Worm (Caenorhabditis elegans): Measurements from ENCODE around the gene prmt-1.

Gene prmt-1

DNA sequence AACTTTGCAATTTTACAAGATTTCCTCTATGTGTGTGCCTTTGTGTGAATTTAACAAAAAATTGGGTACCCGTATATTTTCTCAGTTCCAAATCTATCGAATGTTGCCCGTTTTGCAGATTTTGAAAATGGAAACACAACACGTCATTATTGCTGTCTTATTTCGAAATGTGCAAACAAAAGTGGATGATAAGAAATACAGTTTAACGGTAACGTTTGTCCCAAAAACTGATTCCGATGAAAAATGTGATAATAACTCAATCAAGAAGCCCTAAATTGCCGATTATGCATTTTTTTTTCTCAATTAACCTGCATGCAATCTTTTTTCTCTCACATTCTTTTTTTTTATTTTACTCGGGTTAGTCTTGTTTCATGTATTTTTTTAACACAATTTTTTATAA lies 44.2 kb downstream of the prmt-1 start (continued):
- TF ChIP-seq efl-1 (optimal IDR thresholded peaks at IDR 0.05) (no peak), efl-1 (GFP tag; optimal IDR thresholded peaks at IDR 0.05 in 1 of 2) (peak in 1 of 2 experiments; percentile 6), tlp-1 (tag; optimal IDR thresholded peaks at IDR 0.05) (no peak), ceh-63 (GFP tag; optimal IDR thresholded peaks at IDR 0.05) (no peak), lin-35 (GFP tag; optimal IDR thresholded peaks at IDR 0.05) (peak in 1 of 2 experiments; percentile 3), elt-3 (tag; optimal IDR thresholded peaks at IDR 0.05) (no peak), pag-3 (tag; optimal IDR thresholded peaks at IDR 0.05; ENCODE audit: borderline replicate concordance, insufficient read depth) (no peak)

DNA sequence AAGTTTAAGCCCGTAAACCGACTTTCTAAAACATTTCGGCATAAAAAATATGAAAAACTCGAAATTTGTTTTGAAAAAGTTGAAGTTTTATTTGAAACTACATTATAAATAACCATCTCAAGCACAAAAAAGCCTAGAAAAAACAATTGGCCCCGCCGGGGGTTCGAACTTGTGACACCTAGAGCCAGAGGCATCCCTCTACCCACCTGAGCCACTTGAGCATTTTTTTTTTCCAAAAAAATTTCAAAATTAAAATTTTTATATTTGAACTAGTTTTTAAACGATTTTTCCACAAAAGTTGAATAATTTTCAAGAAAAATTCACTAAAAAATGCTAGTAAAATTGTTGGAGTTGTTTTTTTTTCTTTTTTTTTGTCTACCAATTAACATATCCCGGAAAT lies 45.8 kb downstream of the prmt-1 start:
- TF ChIP-seq C04F5.9 (tag; optimal IDR thresholded peaks at IDR 0.05) (no peak), unc-62 (GFP tag; optimal IDR thresholded peaks at IDR 0.05) (no peak), skn-1 (tag; optimal IDR thresholded peaks at IDR 0.05) (no peak), elt-3 (tag; optimal IDR thresholded peaks at IDR 0.05) (no peak), mdl-1 (tag; optimal IDR thresholded peaks at IDR 0.05) (no peak), unc-130 (tag; optimal IDR thresholded peaks at IDR 0.05) (no peak), efl-3 (GFP tag; optimal IDR thresholded peaks at IDR 0.05) (no peak), sup-37 (GFP tag; optimal IDR thresholded peaks at IDR 0.05) (no peak), ets-5 (GFP tag; IDR thresholded peaks at IDR 0.05) (no peak), jun-1 (tag; optimal IDR thresholded peaks at IDR 0.05) (no peak), blmp-1 (tag; optimal IDR thresholded peaks at IDR 0.05) (no peak), snu-23 (GFP tag; optimal IDR thresholded peaks at IDR 0.05) (no peak), grh-1 (GFP tag; IDR thresholded peaks at IDR 0.05) (no peak), C34B4.2 (tag; optimal IDR thresholded peaks at IDR 0.05) (no peak), pag-3 (tag; optimal IDR thresholded peaks at IDR 0.05; ENCODE audit: borderline replicate concordance, insufficient read depth) (no peak), pqm-1 (tag; optimal IDR thresholded peaks at IDR 0.05) (no peak), ceh-90 (tag; optimal IDR thresholded peaks at IDR 0.05) (no peak)

DNA sequence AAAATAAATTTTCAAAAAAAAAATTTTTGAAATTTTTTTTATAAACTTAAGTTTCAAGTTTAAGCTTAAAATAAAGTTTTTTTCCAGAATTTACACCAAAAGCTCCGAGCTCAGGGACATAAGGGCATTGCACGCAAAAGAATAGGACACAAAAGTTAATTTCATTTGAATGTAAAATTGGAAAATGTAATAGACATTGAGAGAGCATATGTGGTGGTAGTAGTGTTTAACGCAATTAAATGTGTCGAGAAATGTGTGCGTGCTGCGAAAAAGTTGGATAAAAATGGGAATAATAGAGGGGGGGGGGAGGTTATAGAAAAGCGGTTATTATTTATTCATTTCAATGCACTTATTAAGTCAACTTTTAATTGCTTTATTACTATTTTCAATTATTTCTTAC lies 48.9 kb downstream of the prmt-1 start:
- no peak for TF ChIP-seq grh-1 (GFP tag; IDR thresholded peaks at IDR 0.05)
- TF ChIP-seq efl-1 (optimal IDR thresholded peaks at IDR 0.05) = no peak
- peak in 1 of 2 experiments; percentile 30 for TF ChIP-seq efl-1 (GFP tag; optimal IDR thresholded peaks at IDR 0.05 in 1 of 2)

All from whole organism, L1 larva.